Fruit fly (Drosophila melanogaster): ENCODE data around the gene tnc.
A peak's percentile ranks its signal among the peaks of the same experiment; 100 is the strongest.

The tnc gene

dm6 chr3R:25050649-25051048 is 66.5 kb downstream of the tnc start (continued):
- TF ChIP-seq CG1024 (GFP tag; IDR thresholded peaks at IDR 0.05) = no peak
- no peak for TF ChIP-seq grau (tag; optimal IDR thresholded peaks at IDR 0.05)
- TF ChIP-seq CG18599 (GFP tag; optimal IDR thresholded peaks at IDR 0.05) = no peak
- TF ChIP-seq bigmax (GFP tag; optimal IDR thresholded peaks at IDR 0.05) = peak; percentile 39
- TF ChIP-seq schlank (tag; optimal IDR thresholded peaks at IDR 0.05) = no peak
- no peak for TF ChIP-seq Max (GFP tag; optimal IDR thresholded peaks at IDR 0.05)
- TF ChIP-seq gsb-n (tag; optimal IDR thresholded peaks at IDR 0.05) = no peak
- TF ChIP-seq ham (GFP tag; IDR thresholded peaks at IDR 0.05) = no peak

dm6 chr3R:25051441-25052097 is 67.4 kb downstream of the tnc start:
- TF ChIP-seq so (GFP tag; IDR thresholded peaks at IDR 0.05) (no peak), CG12071 (GFP tag; optimal IDR thresholded peaks at IDR 0.05) (no peak), CG17186 (GFP tag; optimal IDR thresholded peaks at IDR 0.05) (no peak), Med (GFP tag) (no peak), PHDP (tag; optimal IDR thresholded peaks at IDR 0.05) (peak; percentile 16), Ets97D (GFP tag; optimal IDR thresholded peaks at IDR 0.05) (no peak), CG17912 (GFP tag; optimal IDR thresholded peaks at IDR 0.05) (no peak), kni (GFP tag; optimal IDR thresholded peaks at IDR 0.05) (no peak), Hr39 (optimal IDR thresholded peaks at IDR 0.05) (no peak), pho (GFP tag; optimal IDR thresholded peaks at IDR 0.05) (peak; percentile 21), bab2 (GFP tag; optimal IDR thresholded peaks at IDR 0.05) (no peak), NfI (GFP tag; optimal IDR thresholded peaks at IDR 0.05) (no peak), slbo (GFP tag; IDR thresholded peaks at IDR 0.05) (peak; percentile 51; the same call in 1 of the 2 replicates), CG1603 (tag; optimal IDR thresholded peaks at IDR 0.05) (peak; percentile 20), ato (GFP tag; IDR thresholded peaks at IDR 0.05; ENCODE audit: partially characterized antibody) (no peak), slou (GFP tag; optimal IDR thresholded peaks at IDR 0.05) (no peak), CG4328 (GFP tag; optimal IDR thresholded peaks at IDR 0.05) (no peak), CG2678 (tag; optimal IDR thresholded peaks at IDR 0.05) (peak; percentile 5), fu2 (GFP tag; optimal IDR thresholded peaks at IDR 0.05) (no peak), Elba2 (GFP tag; optimal IDR thresholded peaks at IDR 0.05) (no peak), lab (GFP tag; optimal IDR thresholded peaks at IDR 0.05) (peak; percentile 39), bbx (GFP tag; IDR thresholded peaks at IDR 0.05; ENCODE audit: partially characterized antibody) (no peak), CG3838 (GFP tag; optimal IDR thresholded peaks at IDR 0.05) (no peak), da (GFP tag; optimal IDR thresholded peaks at IDR 0.05) (no peak), Hmx (GFP tag; optimal IDR thresholded peaks at IDR 0.05) (no peak), pum (GFP tag; optimal IDR thresholded peaks at IDR 0.05) (no peak), nau (GFP tag; optimal IDR thresholded peaks at IDR 0.05) (no peak), p53 (GFP tag; optimal IDR thresholded peaks at IDR 0.05) (no peak), CG15011 (GFP tag; optimal IDR thresholded peaks at IDR 0.05) (no peak), CG1792 (GFP tag; optimal IDR thresholded peaks at IDR 0.05) (no peak), CG33213 (GFP tag; optimal IDR thresholded peaks at IDR 0.05) (no peak), CG14710 (tag; optimal IDR thresholded peaks at IDR 0.05) (no peak), cg (GFP tag; optimal IDR thresholded peaks at IDR 0.05) (no peak), pzg (GFP tag; optimal IDR thresholded peaks at IDR 0.05) (no peak), nom (GFP tag; optimal IDR thresholded peaks at IDR 0.05) (no peak), en (GFP tag; optimal IDR thresholded peaks at IDR 0.05) (no peak), mirr (GFP tag; optimal IDR thresholded peaks at IDR 0.05) (peak; percentile 62), Hr51 (GFP tag; optimal IDR thresholded peaks at IDR 0.05) (peak in 1 of 2 experiments; percentile 7), CG2120 (GFP tag; optimal IDR thresholded peaks at IDR 0.05) (peak; percentile 30), Taf1 (GFP tag; IDR thresholded peaks at IDR 0.05) (peak; percentile 22; the same call in 1 of the 2 replicates), knrl (GFP tag; IDR thresholded peaks at IDR 0.05; ENCODE audit: partially characterized antibody) (no peak)
